Worm (Caenorhabditis elegans) whole organism, mixed stage, embryonic: ENCODE data around the gene mrpl-35.

Experiments
- ces-1 ChIP-seq: fragments of 150-350 bp; optimal IDR thresholded peaks from 2 replicates; lab custom pipeline; 2014; ENCODE audit warnings: missing biosample characterization, missing genetic modification reagents, missing genetic modification characterization
- elt-3 ChIP-seq: fragments of 150-350 bp; optimal IDR thresholded peaks from 2 replicates; lab custom pipeline; 2014; ENCODE audit warnings: missing biosample characterization, missing genetic modification characterization
- flh-1 ChIP-seq: fragments of 200-800 bp; sonication (Bioruptor generic); optimal IDR thresholded peaks from 2 replicates; lab custom pipeline; 2018; ENCODE audit warnings: mild to moderate bottlenecking, missing genetic modification characterization, moderate library complexity, missing compliant biosample characterization
- ham-2 ChIP-seq: fragments of 200-800 bp; sonication (Bioruptor generic); optimal IDR thresholded peaks from 2 replicates; lab custom pipeline; 2018; ENCODE audit warnings: mild to moderate bottlenecking, missing genetic modification characterization, missing compliant biosample characterization
- mab-5 ChIP-seq: fragments of 150-350 bp; optimal IDR thresholded peaks from 2 replicates; lab custom pipeline; 2014; ENCODE audit warnings: missing biosample characterization, missing genetic modification characterization
- mep-1 ChIP-seq: fragments of 150-350 bp; optimal IDR thresholded peaks from 2 replicates; lab custom pipeline; 2017; ENCODE audit warnings: missing biosample characterization, missing genetic modification reagents, missing genetic modification characterization, inconsistent platforms
- nhr-237 ChIP-seq: fragments of 150-350 bp; optimal IDR thresholded peaks from 2 replicates; lab custom pipeline; 2014; ENCODE audit warnings: missing biosample characterization, missing genetic modification characterization
- nhr-28 ChIP-seq: fragments of 150-350 bp; optimal IDR thresholded peaks from 2 replicates; lab custom pipeline; 2014; ENCODE audit warnings: missing biosample characterization, missing genetic modification characterization
- nhr-76 ChIP-seq: sonication (generic microtip); optimal IDR thresholded peaks from 2 replicates; lab custom pipeline; 2017; ENCODE audit warnings: missing biosample characterization, missing genetic modification characterization
- unc-62 ChIP-seq: fragments of 150-350 bp; optimal IDR thresholded peaks from 2 replicates; lab custom pipeline; 2014; ENCODE audit warnings: missing biosample characterization, missing genetic modification reagents, missing genetic modification characterization
- zip-8 ChIP-seq: fragments of 150-350 bp; optimal IDR thresholded peaks from 2 replicates; lab custom pipeline; 2014; ENCODE audit warnings: missing biosample characterization, missing genetic modification characterization

- TF ChIP-seq ham-2 (GFP tag; lab: Kevin White, UChicago) (no peak), elt-3 (tag; lab: Kevin White, UChicago) (no peak), mep-1 (tag; lab: Kevin White, UChicago) (no peak), nhr-237 (no peak), flh-1 (GFP tag; lab: Kevin White, UChicago) (no peak), nhr-28 (tag; lab: Kevin White, UChicago) (no peak), mab-5 (tag; lab: Kevin White, UChicago) (no peak), nhr-76 (tag; lab: Kevin White, UChicago) (no peak), ces-1 (GFP tag; lab: Kevin White, UChicago) (no peak), zip-8 (tag; lab: Kevin White, UChicago) (no peak), unc-62 (GFP tag; lab: Kevin White, UChicago) (no peak)
These were observed 10.4 kb downstream of the mrpl-35 start for ce11 chrIII:3520417-3520816.
